Worm (Caenorhabditis elegans) whole organism, midembryonic: ENCODE results near the gene srh-140.

Source experiments
- cog-1 ChIP-seq: sonication (generic microtip); optimal IDR thresholded peaks from 2 replicates; lab custom pipeline; 2016; ENCODE audit warnings: missing genetic modification characterization, missing compliant biosample characterization
- tab-1 ChIP-seq: fragments of 200-800 bp; sonication (Bioruptor generic); IDR thresholded peaks from 2 replicates; pipeline ENCODE4 v1.3.6; 2022; ENCODE audit warnings: missing genetic modification characterization, missing compliant biosample characterization
- ztf-29 ChIP-seq: fragments of 200-800 bp; sonication (Bioruptor generic); IDR thresholded peaks from 2 replicates; pipeline ENCODE4 v1.3.6; 2022; ENCODE audit warnings: missing genetic modification reagents, missing genetic modification characterization, missing compliant biosample characterization

- TF ChIP-seq tab-1 (GFP tag; lab: Robert Waterston, UW) (no peak), cog-1 (tag; lab: Kevin White, UChicago) (no peak), ztf-29 (no peak)
Observed at ce11 chrV:15716679-15717078, 5.3 kb upstream of the srh-140 start, which contains the start of gene Y6E2A.4.
